Fruit fly (Drosophila melanogaster): ENCODE data around the gene RpS21.

Gene RpS21

dm6 chr2L:2874542-2875194 lies 18.8 kb downstream of the RpS21 start, which contains the start of gene CG8814 (continued):
- peak; percentile 99 for TF ChIP-seq CG2116 (GFP tag; optimal IDR thresholded peaks at IDR 0.05)
- TF ChIP-seq CG10979 (tag; optimal IDR thresholded peaks at IDR 0.05) = peak; percentile 46
- no peak for TF ChIP-seq sna (GFP tag; IDR thresholded peaks at IDR 0.05; ENCODE audit: partially characterized antibody)
- peak; percentile 34 for TF ChIP-seq sd (tag; optimal IDR thresholded peaks at IDR 0.05)
- peak; percentile 62; the same call in 1 of the 3 replicates for TF ChIP-seq so (GFP tag; IDR thresholded peaks at IDR 0.05)
- no peak for TF ChIP-seq CG7745 (tag; optimal IDR thresholded peaks at IDR 0.05)
- TF ChIP-seq CG7987 (GFP tag; optimal IDR thresholded peaks at IDR 0.05) = peak; percentile 0
- peak; percentile 57 for TF ChIP-seq Deaf1 (tag; optimal IDR thresholded peaks at IDR 0.05)
- TF ChIP-seq Meics (GFP tag; optimal IDR thresholded peaks at IDR 0.05) = peak; percentile 42
- peak in 1 of 3 experiments; percentile 74 for TF ChIP-seq lola (GFP tag; optimal IDR thresholded peaks at IDR 0.05)
- TF ChIP-seq ind (GFP tag; optimal IDR thresholded peaks at IDR 0.05) = peak; percentile 71
- TF ChIP-seq tup (GFP tag; optimal IDR thresholded peaks at IDR 0.05) = no peak
- peak; percentile 65; the same call in 1 of the 2 replicates for TF ChIP-seq ranshi (GFP tag; IDR thresholded peaks at IDR 0.05)
- TF ChIP-seq Optix (GFP tag; IDR thresholded peaks at IDR 0.05) = no peak
- peak; percentile 0 for TF ChIP-seq CG9876 (GFP tag; optimal IDR thresholded peaks at IDR 0.05)
- no peak for TF ChIP-seq gcm2 (GFP tag; optimal IDR thresholded peaks at IDR 0.05)
- TF ChIP-seq sr (GFP tag; IDR thresholded peaks at IDR 0.05) = 0 out of 3 replicates have a peak, but pooled peaks have one; percentile 27
- TF ChIP-seq phol (tag; optimal IDR thresholded peaks at IDR 0.05) = peak; percentile 88
- TF ChIP-seq CG31388 (GFP tag; optimal IDR thresholded peaks at IDR 0.05) = peak; percentile 50
- TF ChIP-seq ATbp (GFP tag; optimal IDR thresholded peaks at IDR 0.05) = no peak
- no peak for TF ChIP-seq CG10321 (GFP tag; IDR thresholded peaks at IDR 0.05)
- peak; percentile 71 for TF ChIP-seq CG14441 (GFP tag; IDR thresholded peaks at IDR 0.05)
- TF ChIP-seq zfh1 (GFP tag; IDR thresholded peaks at IDR 0.05) = peak; percentile 64
- peak; percentile 30 for TF ChIP-seq stwl (tag; optimal IDR thresholded peaks at IDR 0.05)
- TF ChIP-seq lilli (GFP tag; optimal IDR thresholded peaks at IDR 0.05) = peak; percentile 92
- no peak for TF ChIP-seq shn (GFP tag; optimal IDR thresholded peaks at IDR 0.05)
- TF ChIP-seq gt (GFP tag; IDR thresholded peaks at IDR 0.05) = no peak
- TF ChIP-seq hth (optimal IDR thresholded peaks at IDR 0.05) = no peak
- TF ChIP-seq gsb-n (tag; optimal IDR thresholded peaks at IDR 0.05) = peak; percentile 46
- TF ChIP-seq ems (GFP tag; optimal IDR thresholded peaks at IDR 0.05) = no peak
- TF ChIP-seq ewg (GFP tag; optimal IDR thresholded peaks at IDR 0.05) = peak; percentile 37
- TF ChIP-seq gcm (GFP tag; optimal IDR thresholded peaks at IDR 0.05) = peak; percentile 51
- TF ChIP-seq CG14014 (GFP tag; IDR thresholded peaks at IDR 0.05) = peak; percentile 70
- no peak for TF ChIP-seq D (optimal IDR thresholded peaks at IDR 0.05)
- peak; percentile 40 for TF ChIP-seq D (GFP tag; optimal IDR thresholded peaks at IDR 0.05)
- no peak for TF ChIP-seq slp2 (GFP tag; optimal IDR thresholded peaks at IDR 0.05)
- no peak for TF ChIP-seq fru (optimal IDR thresholded peaks at IDR 0.05)
- peak; percentile 54 for TF ChIP-seq D19B (GFP tag; optimal IDR thresholded peaks at IDR 0.05)
- TF ChIP-seq CG7556 (GFP tag; optimal IDR thresholded peaks at IDR 0.05) = peak; percentile 67
- TF ChIP-seq CG8359 (GFP tag; optimal IDR thresholded peaks at IDR 0.05; ENCODE audit: borderline replicate concordance) = no peak
- TF ChIP-seq MTF-1 (GFP tag; optimal IDR thresholded peaks at IDR 0.05; ENCODE audit: borderline replicate concordance) = peak; percentile 12
- TF ChIP-seq bcd (GFP tag; optimal IDR thresholded peaks at IDR 0.05) = peak; percentile 67
- peak; percentile 67 for TF ChIP-seq CG1602 (GFP tag; optimal IDR thresholded peaks at IDR 0.05)
- peak; percentile 22 for TF ChIP-seq nau (GFP tag; optimal IDR thresholded peaks at IDR 0.05)
- peak; percentile 71 for TF ChIP-seq tgo (GFP tag; IDR thresholded peaks at IDR 0.05)
- TF ChIP-seq CG5180 (GFP tag; optimal IDR thresholded peaks at IDR 0.05) = peak; percentile 64
- TF ChIP-seq CG11504 (tag; optimal IDR thresholded peaks at IDR 0.05) = peak; percentile 72
- TF ChIP-seq Stat92E (GFP tag; optimal IDR thresholded peaks at IDR 0.05) = no peak
- peak; percentile 65 for TF ChIP-seq CG32772 (GFP tag; IDR thresholded peaks at IDR 0.05)

Data from whole organism, embryonic.